Worm (Caenorhabditis elegans) whole organism, young adult: ENCODE measurements around the gene F44G4.1.

Experiments used
- B0019.2 ChIP-seq: fragments of 200-800 bp; sonication (Bioruptor generic); conservative IDR thresholded peaks from 2 replicates; pipeline ENCODE4 v1.3.6; 2022; ENCODE audit warnings: missing genetic modification reagents, missing genetic modification characterization, missing compliant biosample characterization
- D2030.7 ChIP-seq: fragments of 200-800 bp; sonication (Bioruptor generic); IDR thresholded peaks from 2 replicates; pipeline ENCODE4 v1.3.6; 2022; ENCODE audit warnings: missing genetic modification reagents, missing genetic modification characterization, missing compliant biosample characterization
- F39B2.1 ChIP-seq: fragments of 200-800 bp; sonication (Bioruptor generic); IDR thresholded peaks from 2 replicates; pipeline ENCODE4 v1.3.6; 2022; ENCODE audit warnings: missing genetic modification reagents, missing genetic modification characterization, missing compliant biosample characterization
- F52B5.7 ChIP-seq: sonication (generic microtip); optimal IDR thresholded peaks from 2 replicates; lab custom pipeline; 2016; ENCODE audit warnings: mild to moderate bottlenecking, missing genetic modification characterization, missing compliant biosample characterization
- F55B11.4 ChIP-seq: sonication (generic microtip); optimal IDR thresholded peaks from 2 replicates; lab custom pipeline; 2016; ENCODE audit warnings: missing compliant biosample characterization, missing genetic modification characterization, borderline replicate concordance; ENCODE audit not compliant: insufficient read depth
- F57C9.4 ChIP-seq: sonication (generic microtip); optimal IDR thresholded peaks from 2 replicates; lab custom pipeline; 2017; ENCODE audit warnings: mild to moderate bottlenecking, missing genetic modification characterization, missing compliant biosample characterization
- T26A5.8 ChIP-seq: sonication (generic microtip); optimal IDR thresholded peaks from 2 replicates; lab custom pipeline; 2016; ENCODE audit warnings: missing genetic modification characterization, missing compliant biosample characterization
- Y53G8AR.9 ChIP-seq: fragments of 200-800 bp; sonication (Bioruptor generic); conservative IDR thresholded peaks from 2 replicates; pipeline ENCODE4 v1.3.6; 2022; ENCODE audit warnings: missing genetic modification reagents, missing genetic modification characterization, missing compliant biosample characterization
- Y79H2A.3 ChIP-seq: fragments of 200-800 bp; sonication (Bioruptor generic); conservative IDR thresholded peaks from 2 replicates; pipeline ENCODE4 v1.3.6; 2022; ENCODE audit warnings: missing genetic modification reagents, missing genetic modification characterization, missing compliant biosample characterization
- ZK185.1 ChIP-seq: sonication (generic microtip); optimal IDR thresholded peaks from 2 replicates; lab custom pipeline; 2016; ENCODE audit warnings: mild to moderate bottlenecking, missing genetic modification characterization, missing compliant biosample characterization; ENCODE audit not compliant: poor library complexity, severe bottlenecking
- akir-1 ChIP-seq: fragments of 200-800 bp; sonication (Bioruptor generic); optimal IDR thresholded peaks from 2 replicates; lab custom pipeline; 2018; ENCODE audit warnings: mild to moderate bottlenecking, missing genetic modification characterization, moderate library complexity, missing compliant biosample characterization
- aptf-2 ChIP-seq: fragments of 200-800 bp; sonication (Bioruptor generic); conservative IDR thresholded peaks from 2 replicates; pipeline ENCODE4 v1.3.6; 2022; ENCODE audit warnings: missing genetic modification reagents, missing genetic modification characterization, missing compliant biosample characterization
- attf-3 ChIP-seq: fragments of 200-800 bp; sonication (Bioruptor generic); conservative IDR thresholded peaks from 2 replicates; pipeline ENCODE4 v1.3.6; 2022; ENCODE audit warnings: missing genetic modification reagents, missing genetic modification characterization, missing compliant biosample characterization
- bed-2 ChIP-seq: fragments of 200-800 bp; sonication (Bioruptor generic); IDR thresholded peaks from 2 replicates; pipeline ENCODE4 v1.3.6; 2022; ENCODE audit warnings: missing genetic modification reagents, missing genetic modification characterization, missing compliant biosample characterization
- cebp-2 ChIP-seq: fragments of 200-800 bp; sonication (Bioruptor generic); IDR thresholded peaks from 2 replicates; pipeline ENCODE4 v1.3.6; 2022; ENCODE audit warnings: missing genetic modification characterization, missing compliant biosample characterization
- ceh-91 ChIP-seq: fragments of 200-800 bp; sonication (Bioruptor generic); IDR thresholded peaks from 2 replicates; pipeline ENCODE4 v1.3.6; 2022; ENCODE audit warnings: missing genetic modification reagents, missing genetic modification characterization, missing compliant biosample characterization
- chd-7 ChIP-seq: sonication (generic microtip); optimal IDR thresholded peaks from 2 replicates; lab custom pipeline; 2016; ENCODE audit warnings: mild to moderate bottlenecking, missing genetic modification characterization, moderate library complexity, missing compliant biosample characterization
- dox-1 ChIP-seq: fragments of 200-800 bp; sonication (Bioruptor generic); IDR thresholded peaks from 2 replicates; pipeline ENCODE4 v1.3.6; 2022; ENCODE audit warnings: missing genetic modification reagents, missing genetic modification characterization, missing compliant biosample characterization
- him-1 ChIP-seq: sonication (generic microtip); optimal IDR thresholded peaks from 2 replicates; lab custom pipeline; 2016; ENCODE audit warnings: missing genotype, missing genetic modification reagents, missing genetic modification characterization, missing compliant biosample characterization
- hlh-12 ChIP-seq: sonication (generic microtip); optimal IDR thresholded peaks from 2 replicates; lab custom pipeline; 2016; ENCODE audit warnings: missing genetic modification characterization, missing compliant biosample characterization
- hmg-20 ChIP-seq: fragments of 200-800 bp; sonication (Bioruptor generic); IDR thresholded peaks from 2 replicates; pipeline ENCODE4 v1.3.6; 2022; ENCODE audit warnings: missing genetic modification reagents, missing genetic modification characterization, missing compliant biosample characterization
- lir-1 ChIP-seq: fragments of 200-800 bp; sonication (Bioruptor generic); conservative IDR thresholded peaks from 2 replicates; pipeline ENCODE4 v1.3.6; 2022; ENCODE audit warnings: missing genetic modification reagents, missing genetic modification characterization, missing compliant biosample characterization
- lsl-1 ChIP-seq: fragments of 200-800 bp; sonication (Bioruptor generic); optimal IDR thresholded peaks from 2 replicates; lab custom pipeline; 2018; ENCODE audit warnings: mild to moderate bottlenecking, missing genetic modification characterization, moderate library complexity, missing compliant biosample characterization
- nfya-1 ChIP-seq: sonication (generic microtip); optimal IDR thresholded peaks from 2 replicates; lab custom pipeline; 2017; ENCODE audit warnings: antibody characterized with exemption, missing compliant biosample characterization, missing genetic modification characterization, borderline replicate concordance; ENCODE audit not compliant: insufficient read depth
- nfya-2 ChIP-seq: fragments of 200-800 bp; sonication (Bioruptor generic); IDR thresholded peaks from 2 replicates; pipeline ENCODE4 v1.3.6; 2022; ENCODE audit warnings: missing genetic modification reagents, missing genetic modification characterization, missing compliant biosample characterization
- nhr-27 ChIP-seq: fragments of 200-800 bp; sonication (Bioruptor generic); optimal IDR thresholded peaks from 2 replicates; lab custom pipeline; 2018; ENCODE audit warnings: mild to moderate bottlenecking, missing genetic modification characterization, moderate library complexity, missing compliant biosample characterization
- pbrm-1 ChIP-seq: fragments of 200-800 bp; sonication (Bioruptor generic); IDR thresholded peaks from 2 replicates; pipeline ENCODE4 v1.3.6; 2022; ENCODE audit warnings: missing genetic modification reagents, missing genetic modification characterization, missing compliant biosample characterization
- rcor-1 ChIP-seq: fragments of 200-800 bp; sonication (Bioruptor generic); IDR thresholded peaks from 2 replicates; pipeline ENCODE4 v1.3.6; 2022; ENCODE audit warnings: missing genetic modification reagents, missing genetic modification characterization, missing compliant biosample characterization
- repo-1 ChIP-seq: sonication (generic microtip); optimal IDR thresholded peaks from 2 replicates; lab custom pipeline; 2017; ENCODE audit warnings: mild to moderate bottlenecking, missing genetic modification characterization, missing compliant biosample characterization
- snpc-1.1 ChIP-seq: sonication (generic microtip); optimal IDR thresholded peaks from 2 replicates; lab custom pipeline; 2017; ENCODE audit warnings: missing genetic modification characterization, mild to moderate bottlenecking, missing compliant biosample characterization, antibody characterized with exemption, moderate library complexity, missing genotype, missing genetic modification reagents; ENCODE audit not compliant: insufficient read depth
- snpc-1.3 ChIP-seq: sonication (generic microtip); optimal IDR thresholded peaks from 2 replicates; lab custom pipeline; 2017; ENCODE audit warnings: missing genetic modification characterization, mild to moderate bottlenecking, missing compliant biosample characterization, antibody characterized with exemption, moderate library complexity, missing genotype, missing genetic modification reagents; ENCODE audit not compliant: insufficient read depth
- tbp1 ChIP-seq: fragments of 200-800 bp; sonication (Bioruptor generic); optimal IDR thresholded peaks from 2 replicates; lab custom pipeline; 2018; ENCODE audit warnings: mild to moderate bottlenecking, missing genetic modification characterization, missing compliant biosample characterization
- unc-62 ChIP-seq: fragments of 150-350 bp; optimal IDR thresholded peaks from 2 replicates; lab custom pipeline; 2014; ENCODE audit warnings: missing biosample characterization, missing genetic modification reagents, missing genetic modification characterization
- zfh-2 ChIP-seq: fragments of 200-800 bp; sonication (Bioruptor generic); conservative IDR thresholded peaks from 2 replicates; pipeline ENCODE4 v1.3.6; 2022; ENCODE audit warnings: missing genetic modification reagents, missing genetic modification characterization, missing compliant biosample characterization
- zim-3 ChIP-seq: sonication (generic microtip); optimal IDR thresholded peaks from 2 replicates; lab custom pipeline; 2017; ENCODE audit warnings: mild to moderate bottlenecking, missing genetic modification characterization, moderate library complexity, missing compliant biosample characterization
- ztf-26 ChIP-seq: sonication (generic microtip); optimal IDR thresholded peaks from 2 replicates; lab custom pipeline; 2017; ENCODE audit warnings: missing genetic modification characterization, missing compliant biosample characterization

The F44G4.1 gene

DNA sequence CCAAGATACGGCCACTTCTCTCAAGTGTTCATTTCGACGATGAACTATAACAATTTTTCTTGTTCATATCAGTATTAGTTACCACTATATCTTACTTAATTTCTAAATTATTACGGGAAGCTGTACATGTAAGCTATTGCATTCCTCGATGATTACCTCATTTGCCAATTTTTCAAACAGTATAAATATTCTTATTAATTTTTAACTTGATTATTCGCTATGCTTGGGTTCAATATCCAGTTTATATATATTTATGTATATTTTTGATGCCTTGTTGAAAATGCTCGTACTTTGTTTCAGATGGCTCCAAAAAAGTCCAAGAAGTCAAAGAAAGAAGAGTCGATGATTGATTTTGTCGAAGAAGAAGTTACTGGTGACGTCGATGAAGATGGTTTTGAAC is at the start of gene F44G4.1:
TSS of gene F44G4.1 (plus strand) at position 301 of the 400 bp plus-strand sequence.
- TF ChIP-seq zim-3 (tag; lab: Kevin White, UChicago) (no peak), Y53G8AR.9 (peak; percentile 48; the same call in 1 of the 2 replicates)

ce11 chrII:8945167-8945566 is 49.3 kb upstream of the F44G4.1 start:
- TF ChIP-seq repo-1 (tag; lab: Kevin White, UChicago) (no peak), dox-1 (GFP tag; lab: Robert Waterston, UW) (no peak), aptf-2 (no peak), F57C9.4 (tag; lab: Kevin White, UChicago) (no peak), cebp-2 (no peak), bed-2 (GFP tag; lab: Robert Waterston, UW) (no peak), nfya-1 (tag; lab: Kevin White, UChicago) (no peak), pbrm-1 (no peak), F39B2.1 (no peak), lir-1 (GFP tag; lab: Robert Waterston, UW) (no peak), snpc-1.1 (tag; lab: Kevin White, UChicago) (no peak), snpc-1.3 (no peak), hlh-12 (tag; lab: Kevin White, UChicago) (no peak), Y79H2A.3 (GFP tag; lab: Robert Waterston, UW) (no peak), D2030.7 (GFP tag; lab: Robert Waterston, UW) (no peak), nhr-27 (tag; lab: Kevin White, UChicago) (no peak), lsl-1 (GFP tag; lab: Kevin White, UChicago) (no peak), ceh-91 (GFP tag; lab: Robert Waterston, UW) (no peak), zfh-2 (GFP tag; lab: Robert Waterston, UW) (no peak)
- TF ChIP-seq, all 124 proteins: peak for 0

DNA sequence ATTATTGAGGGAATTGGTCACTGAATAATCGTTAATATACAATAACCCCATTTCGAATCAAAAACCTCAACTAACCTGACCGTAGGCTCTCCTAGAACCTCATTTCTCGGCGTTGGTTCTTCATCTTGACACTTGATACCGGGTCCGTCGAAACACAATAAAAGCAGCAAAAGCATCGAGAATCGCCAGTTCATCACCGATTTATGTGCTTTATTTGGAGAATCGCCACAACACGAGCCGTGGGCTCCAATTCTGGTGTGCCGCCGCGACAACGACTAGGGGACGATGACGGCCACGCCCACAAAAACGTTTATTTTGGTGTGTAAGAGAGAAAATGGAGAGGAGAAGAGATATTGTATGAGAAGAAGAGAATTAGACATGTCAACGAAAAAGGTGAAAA is 47.0 kb upstream of the F44G4.1 start, which contains the start of gene cutl-15:
TSS of gene cutl-15 (minus strand) at position 298 of the 400 bp plus-strand sequence.
- TF ChIP-seq Y53G8AR.9 (no peak), tbp1 (GFP tag; lab: Kevin White, UChicago) (no peak), aptf-2 (no peak), nfya-2 (GFP tag; lab: Robert Waterston, UW) (no peak), T26A5.8 (tag; lab: Kevin White, UChicago) (no peak), unc-62 (GFP tag; lab: Kevin White, UChicago) (no peak), F52B5.7 (tag; lab: Kevin White, UChicago) (no peak), ZK185.1 (tag; lab: Kevin White, UChicago) (no peak)

DNA sequence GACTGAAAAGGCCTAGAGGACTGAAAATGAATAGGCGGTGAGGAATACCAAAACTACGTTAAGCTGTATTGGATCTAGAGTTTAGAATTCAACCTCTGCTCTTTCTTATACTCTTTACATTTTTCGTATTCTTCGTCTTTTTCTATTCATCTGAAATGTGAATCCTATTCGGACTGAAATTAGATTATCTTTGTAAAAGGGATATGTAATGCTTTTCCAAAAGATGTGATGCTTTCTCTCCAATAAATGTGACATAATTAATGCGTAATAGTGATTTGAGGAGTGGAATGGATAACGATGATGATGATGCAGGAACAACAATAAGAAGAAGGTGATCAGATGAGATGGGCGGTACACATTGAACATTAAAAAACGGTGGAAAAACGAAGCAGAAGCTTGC is 45.8 kb upstream of the F44G4.1 start:
- TF ChIP-seq pbrm-1, result no peak
- TF ChIP-seq hmg-20 (GFP tag; lab: Robert Waterston, UW), result no peak
- TF ChIP-seq attf-3 (GFP tag; lab: Robert Waterston, UW), result no peak
- no peak for TF ChIP-seq hlh-12 (tag; lab: Kevin White, UChicago)
- no peak for TF ChIP-seq chd-7 (tag; lab: Kevin White, UChicago)
- TF ChIP-seq rcor-1 (GFP tag; lab: Robert Waterston, UW), result no peak
- TF ChIP-seq him-1 (tag; lab: Kevin White, UChicago), result no peak
- TF ChIP-seq B0019.2 (GFP tag; lab: Robert Waterston, UW), result no peak
- no peak for TF ChIP-seq nfya-2 (GFP tag; lab: Robert Waterston, UW)
- no peak for TF ChIP-seq ztf-26 (tag; lab: Kevin White, UChicago)
- no peak for TF ChIP-seq cebp-2
- no peak for TF ChIP-seq F55B11.4 (tag; lab: Kevin White, UChicago)
- no peak for TF ChIP-seq akir-1 (GFP tag; lab: Kevin White, UChicago)
- TF ChIP-seq bed-2 (GFP tag; lab: Robert Waterston, UW), result no peak
- TF ChIP-seq, all 124 proteins: peak for 0
